Worm (Caenorhabditis elegans): ENCODE data around the gene hst-2.
A peak's percentile ranks its signal among the peaks of the same experiment; 100 is the strongest.

Gene hst-2

ce11 chrX:11196741-11197140, 10.2 kb downstream of the hst-2 start, which contains the start of gene C34F6.1:
C34F6.1 (minus strand) TSS chrX:11196841.
- TF ChIP-seq elt-3 (tag; optimal IDR thresholded peaks at IDR 0.05) (no peak), sem-4 (tag; optimal IDR thresholded peaks at IDR 0.05) (no peak), ceh-16 (tag; optimal IDR thresholded peaks at IDR 0.05) (no peak), dmd-4 (tag; optimal IDR thresholded peaks at IDR 0.05) (no peak), nhr-237 (tag; optimal IDR thresholded peaks at IDR 0.05) (no peak), fos-1 (tag; optimal IDR thresholded peaks at IDR 0.05) (no peak), ztf-11 (tag; optimal IDR thresholded peaks at IDR 0.05) (no peak), egl-27 (tag; optimal IDR thresholded peaks at IDR 0.05) (no peak), lin-13 (GFP tag; optimal IDR thresholded peaks at IDR 0.05) (no peak), lin-11 (tag; optimal IDR thresholded peaks at IDR 0.05) (no peak), nhr-11 (tag; optimal IDR thresholded peaks at IDR 0.05) (no peak), snpc-4 (tag; optimal IDR thresholded peaks at IDR 0.05) (no peak), nhr-12 (tag; optimal IDR thresholded peaks at IDR 0.05) (no peak), zag-1 (tag; optimal IDR thresholded peaks at IDR 0.05) (no peak), nhr-129 (tag; optimal IDR thresholded peaks at IDR 0.05) (no peak), ama-1 (optimal IDR thresholded peaks at IDR 0.05) (no peak), nhr-77 (tag; optimal IDR thresholded peaks at IDR 0.05) (no peak)

DNA sequence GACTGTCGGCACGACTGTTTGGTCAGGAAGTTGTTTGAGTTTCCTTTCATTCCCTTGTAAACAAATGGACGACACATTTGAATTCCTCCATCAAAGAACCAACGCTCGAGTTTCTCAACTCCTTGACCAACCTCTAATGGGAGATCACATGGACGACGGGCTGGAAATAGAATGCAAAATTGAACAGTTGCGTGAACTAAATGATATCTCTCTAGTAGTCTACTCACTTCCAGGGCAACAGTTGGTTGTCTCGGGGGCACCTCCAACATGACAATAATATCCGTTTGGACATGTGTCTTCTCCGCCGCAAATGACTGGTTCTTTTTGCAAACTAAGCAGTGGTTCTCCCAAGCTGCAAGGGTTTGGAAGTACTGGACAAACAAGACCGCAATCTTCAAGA, 13.3 kb downstream of the hst-2 start:
- no peak for TF ChIP-seq nhr-21 (tag; optimal IDR thresholded peaks at IDR 0.05)
- no peak for TF ChIP-seq peb-1 (tag; optimal IDR thresholded peaks at IDR 0.05)
- TF ChIP-seq nhr-6 (tag; optimal IDR thresholded peaks at IDR 0.05): no peak
- no peak for TF ChIP-seq ceh-82 (tag; optimal IDR thresholded peaks at IDR 0.05)
- TF ChIP-seq zag-1 (tag; optimal IDR thresholded peaks at IDR 0.05): no peak
- TF ChIP-seq nhr-23 (tag; optimal IDR thresholded peaks at IDR 0.05): no peak
- no peak for TF ChIP-seq nhr-10 (tag; optimal IDR thresholded peaks at IDR 0.05)
- no peak for TF ChIP-seq nhr-25 (tag; optimal IDR thresholded peaks at IDR 0.05)
- no peak for TF ChIP-seq C34F6.9 (tag; optimal IDR thresholded peaks at IDR 0.05)
- no peak for TF ChIP-seq lsy-2 (tag; optimal IDR thresholded peaks at IDR 0.05)
- TF ChIP-seq aly-2 (tag; optimal IDR thresholded peaks at IDR 0.05): no peak
- TF ChIP-seq snpc-4 (tag; optimal IDR thresholded peaks at IDR 0.05): no peak
- peak; percentile 52 for TF ChIP-seq nhr-129 (tag; optimal IDR thresholded peaks at IDR 0.05)
- TF ChIP-seq Y55F3AM.14 (GFP tag; optimal IDR thresholded peaks at IDR 0.05): no peak
- TF ChIP-seq sma-9 (GFP tag; optimal IDR thresholded peaks at IDR 0.05): peak; percentile 33
- no peak for TF ChIP-seq sma-9 (tag; optimal IDR thresholded peaks at IDR 0.05)
- TF ChIP-seq F13H6.1 (tag; optimal IDR thresholded peaks at IDR 0.05): peak; percentile 5
- no peak for TF ChIP-seq mdl-1 (tag; optimal IDR thresholded peaks at IDR 0.05)

DNA sequence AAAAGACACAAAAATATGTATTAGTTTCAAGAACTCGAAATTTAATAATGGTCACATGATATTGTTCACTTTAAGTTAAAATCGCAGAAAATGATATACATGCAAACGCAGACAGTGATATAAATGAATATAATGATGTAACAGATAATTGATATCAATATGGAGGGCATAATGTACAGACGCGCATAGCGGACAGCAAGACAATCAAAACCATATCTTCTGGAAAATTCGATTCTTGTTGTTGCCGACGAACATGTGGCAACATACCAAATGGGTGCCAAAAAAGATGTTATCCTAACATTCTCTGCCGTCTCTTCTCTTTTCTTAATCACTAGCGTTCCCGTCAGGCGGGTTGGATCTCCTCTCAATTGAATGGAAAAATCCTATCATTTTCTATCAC, 16.5 kb downstream of the hst-2 start:
- TF ChIP-seq nhr-6 (tag; optimal IDR thresholded peaks at IDR 0.05) (no peak), gmeb-1 (tag; optimal IDR thresholded peaks at IDR 0.05) (no peak), nhr-21 (tag; optimal IDR thresholded peaks at IDR 0.05) (peak; percentile 45), elt-1 (tag; optimal IDR thresholded peaks at IDR 0.05) (no peak), nhr-77 (tag; optimal IDR thresholded peaks at IDR 0.05) (no peak), sma-9 (GFP tag; optimal IDR thresholded peaks at IDR 0.05) (no peak), sma-9 (tag; optimal IDR thresholded peaks at IDR 0.05) (no peak), unc-55 (GFP tag; optimal IDR thresholded peaks at IDR 0.05) (no peak), ceh-82 (tag; optimal IDR thresholded peaks at IDR 0.05) (no peak), sma-3 (GFP tag; optimal IDR thresholded peaks at IDR 0.05) (peak; percentile 21), dmd-4 (tag; optimal IDR thresholded peaks at IDR 0.05) (no peak), lin-39 (tag; optimal IDR thresholded peaks at IDR 0.05) (no peak), ceh-16 (tag; optimal IDR thresholded peaks at IDR 0.05) (no peak), nhr-11 (tag; optimal IDR thresholded peaks at IDR 0.05) (no peak)

DNA sequence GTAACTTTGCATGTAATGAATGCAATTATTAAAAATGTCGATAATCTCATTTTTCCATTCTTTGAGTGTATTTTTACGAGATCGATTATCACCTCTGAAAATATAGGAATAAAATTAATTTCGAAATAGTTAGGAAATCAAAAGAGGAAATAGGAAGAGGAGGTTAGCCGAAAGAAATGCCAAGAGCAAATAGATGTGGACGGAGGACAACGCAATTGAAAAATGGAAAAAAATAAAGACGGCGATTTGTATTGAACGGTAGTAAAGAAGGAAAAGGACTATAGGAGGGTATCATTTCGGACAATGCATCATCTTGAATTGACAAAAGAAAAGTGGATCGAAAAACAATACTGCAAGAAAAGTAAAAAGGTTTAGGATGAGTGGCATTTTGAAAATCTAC, 17.4 kb downstream of the hst-2 start, which contains the start of gene F13D2.1:
Gene F13D2.1 (minus strand): TSS at position 101 of the 400 bp plus-strand sequence.
- no peak for TF ChIP-seq nhr-10 (tag; optimal IDR thresholded peaks at IDR 0.05)
- TF ChIP-seq sem-4 (tag; optimal IDR thresholded peaks at IDR 0.05): no peak
- no peak for TF ChIP-seq elt-3 (tag; optimal IDR thresholded peaks at IDR 0.05)
- no peak for TF ChIP-seq Y55F3AM.14 (GFP tag; optimal IDR thresholded peaks at IDR 0.05)
- TF ChIP-seq gmeb-1 (tag; optimal IDR thresholded peaks at IDR 0.05): no peak
- TF ChIP-seq nhr-237 (tag; optimal IDR thresholded peaks at IDR 0.05): no peak
- no peak for TF ChIP-seq nhr-12 (tag; optimal IDR thresholded peaks at IDR 0.05)
- no peak for TF ChIP-seq C34F6.9 (tag; optimal IDR thresholded peaks at IDR 0.05)
- no peak for TF ChIP-seq unc-39 (tag; optimal IDR thresholded peaks at IDR 0.05)
- TF ChIP-seq alr-1 (tag; optimal IDR thresholded peaks at IDR 0.05): no peak
- no peak for TF ChIP-seq snpc-4 (tag; optimal IDR thresholded peaks at IDR 0.05)
- TF ChIP-seq fos-1 (tag; optimal IDR thresholded peaks at IDR 0.05): no peak
- no peak for TF ChIP-seq ama-1 (optimal IDR thresholded peaks at IDR 0.05)
- no peak for TF ChIP-seq lin-39 (tag; optimal IDR thresholded peaks at IDR 0.05)
- no peak for TF ChIP-seq nhr-11 (tag; optimal IDR thresholded peaks at IDR 0.05)

All from whole organism, L2 larva.